Fruit fly (Drosophila melanogaster): ENCODE measurements around the gene Tsf1.

dm6 chrX:18385801-18386200, 1.1 kb upstream of the Tsf1 start:
- no peak for TF ChIP-seq Sin3A (optimal IDR thresholded peaks at IDR 0.05)
- no peak for TF ChIP-seq Myc (optimal IDR thresholded peaks at IDR 0.05)
- no peak for TF ChIP-seq psq (optimal IDR thresholded peaks at IDR 0.05)
- no peak for TF ChIP-seq ttk (optimal IDR thresholded peaks at IDR 0.05)

Data from Kc167 (cell line).